Fruit fly (Drosophila melanogaster): ENCODE results near the gene CG1824.

- TF ChIP-seq fru (GFP tag; optimal IDR thresholded peaks at IDR 0.05) (no peak), CrebA (GFP tag; optimal IDR thresholded peaks at IDR 0.05; ENCODE audit: borderline replicate concordance) (no peak), Sp1 (GFP tag; optimal IDR thresholded peaks at IDR 0.05) (no peak), br (GFP tag; optimal IDR thresholded peaks at IDR 0.05) (no peak), OdsH (GFP tag; optimal IDR thresholded peaks at IDR 0.05) (no peak), CG9705 (GFP tag; optimal IDR thresholded peaks at IDR 0.05) (no peak), h (GFP tag; optimal IDR thresholded peaks at IDR 0.05) (no peak), pan (optimal IDR thresholded peaks at IDR 0.05) (no peak), Abd-B (GFP tag; optimal IDR thresholded peaks at IDR 0.05) (no peak), GATAd (GFP tag; optimal IDR thresholded peaks at IDR 0.05) (no peak), Dfd (GFP tag; optimal IDR thresholded peaks at IDR 0.05) (no peak)
These were observed 3.3 kb downstream of the CG1824 start, which contains the start of gene LIMK1 for dm6 chrX:12592121-12592466.

All from whole organism, wandering third instar larva.